Worm (Caenorhabditis elegans) whole organism, L1 larva: ENCODE data around the gene C43D7.7.

ENCODE experiments used
- C04F5.9 ChIP-seq: sonication (generic microtip); optimal IDR thresholded peaks from 2 replicates; lab custom pipeline; 2016; ENCODE audit warnings: missing genetic modification characterization, missing compliant biosample characterization
- C16A3.4 ChIP-seq: fragments of 150-350 bp; optimal IDR thresholded peaks from 2 replicates; lab custom pipeline; 2014; ENCODE audit warnings: missing biosample characterization, missing genetic modification characterization
- Y116A8C.19 ChIP-seq: sonication (generic microtip); optimal IDR thresholded peaks from 2 replicates; lab custom pipeline; 2016; ENCODE audit warnings: missing compliant biosample characterization, missing genetic modification characterization, borderline replicate concordance
- ceh-90 ChIP-seq: sonication (generic microtip); optimal IDR thresholded peaks from 2 replicates; lab custom pipeline; 2016; ENCODE audit warnings: missing genetic modification characterization, missing compliant biosample characterization
- ces-1 ChIP-seq: fragments of 150-350 bp; optimal IDR thresholded peaks from 2 replicates; lab custom pipeline; 2014; ENCODE audit warnings: missing biosample characterization, missing genetic modification reagents, missing genetic modification characterization
- egl-13 ChIP-seq: sonication (generic microtip); optimal IDR thresholded peaks from 2 replicates; lab custom pipeline; 2016; ENCODE audit warnings: missing genotype, missing genetic modification reagents, missing genetic modification characterization, missing compliant biosample characterization
- elt-2 ChIP-seq: sonication (generic microtip); optimal IDR thresholded peaks from 2 replicates; lab custom pipeline; 2016; ENCODE audit warnings: missing genetic modification characterization, mild to moderate bottlenecking, inconsistent platforms, missing compliant biosample characterization, missing genetic modification reagents
- elt-3 ChIP-seq, 6 experiments: fragments of 150-350 bp in 1 of 6; sonication (generic microtip); optimal IDR thresholded peaks; 2 replicates each; lab custom pipeline; 2017 to 2018; ENCODE audit warnings: missing biosample characterization in 6 of 6, missing genetic modification characterization in 6 of 6, inconsistent platforms in 1 of 6
- ets-5 ChIP-seq: fragments of 200-800 bp; sonication (Bioruptor generic); IDR thresholded peaks from 2 replicates; pipeline ENCODE4 v1.3.6; 2022; ENCODE audit warnings: missing genetic modification characterization, missing compliant biosample characterization
- grh-1 ChIP-seq: fragments of 200-800 bp; sonication (Bioruptor generic); IDR thresholded peaks from 2 replicates; pipeline ENCODE4 v1.3.6; 2022; ENCODE audit warnings: missing genetic modification reagents, missing genetic modification characterization, missing compliant biosample characterization
- hlh-17 ChIP-seq: fragments of 200-800 bp; sonication (Bioruptor generic); optimal IDR thresholded peaks from 2 replicates; lab custom pipeline; 2018; ENCODE audit warnings: missing genetic modification characterization, mild to moderate bottlenecking, missing compliant biosample characterization, moderate library complexity, borderline replicate concordance
- hlh-4 ChIP-seq: sonication (generic microtip); optimal IDR thresholded peaks from 2 replicates; lab custom pipeline; 2016; ENCODE audit warnings: mild to moderate bottlenecking, missing genetic modification characterization, missing compliant biosample characterization
- jun-1 ChIP-seq: fragments of 150-350 bp; optimal IDR thresholded peaks from 2 replicates; lab custom pipeline; 2014; ENCODE audit warnings: missing biosample characterization, missing genetic modification reagents, missing genetic modification characterization
- lin-35 ChIP-seq, 2 experiments: fragments of 150-350 bp; optimal IDR thresholded peaks; 2 replicates each; lab custom pipeline; 2014; ENCODE audit warnings: missing biosample characterization in 2 of 2, missing genetic modification characterization in 2 of 2, missing genetic modification reagents in 2 of 2
- lir-3 ChIP-seq: sonication (generic microtip); optimal IDR thresholded peaks from 2 replicates; lab custom pipeline; 2016; ENCODE audit warnings: mild to moderate bottlenecking, missing genetic modification characterization, moderate library complexity, missing compliant biosample characterization; ENCODE audit not compliant: poor library complexity
- mep-1 ChIP-seq: fragments of 150-350 bp; optimal IDR thresholded peaks from 2 replicates; lab custom pipeline; 2014; ENCODE audit warnings: missing biosample characterization, missing genetic modification characterization
- nhr-28 ChIP-seq: fragments of 150-350 bp; optimal IDR thresholded peaks from 2 replicates; lab custom pipeline; 2014; ENCODE audit warnings: missing biosample characterization, missing genetic modification characterization
- nhr-47 ChIP-seq: sonication (generic microtip); optimal IDR thresholded peaks from 2 replicates; lab custom pipeline; 2016; ENCODE audit warnings: mild to moderate bottlenecking, missing genetic modification characterization, moderate library complexity, missing compliant biosample characterization
- nhr-76 ChIP-seq: sonication (generic microtip); optimal IDR thresholded peaks from 2 replicates; lab custom pipeline; 2017; ENCODE audit warnings: missing biosample characterization, missing genetic modification characterization
- nhr-77 ChIP-seq: fragments of 150-350 bp; optimal IDR thresholded peaks from 2 replicates; lab custom pipeline; 2014; ENCODE audit warnings: missing biosample characterization, missing genetic modification characterization
- pag-3 ChIP-seq: sonication (generic microtip); optimal IDR thresholded peaks from 2 replicates; lab custom pipeline; 2017; ENCODE audit warnings: missing genetic modification characterization, mild to moderate bottlenecking, missing compliant biosample characterization, antibody characterized with exemption, borderline replicate concordance; ENCODE audit not compliant: insufficient read depth
- pax-3 ChIP-seq: fragments of 200-800 bp; sonication (Bioruptor generic); optimal IDR thresholded peaks from 2 replicates; lab custom pipeline; 2018; ENCODE audit warnings: mild to moderate bottlenecking, missing genetic modification characterization, moderate library complexity, missing compliant biosample characterization
- rnt-1 ChIP-seq: sonication (generic microtip); optimal IDR thresholded peaks from 2 replicates; lab custom pipeline; 2016; ENCODE audit warnings: mild to moderate bottlenecking, missing genetic modification characterization, moderate library complexity, missing compliant biosample characterization
- snu-23 ChIP-seq: sonication (generic microtip); optimal IDR thresholded peaks from 2 replicates; lab custom pipeline; 2016; ENCODE audit warnings: missing genetic modification characterization, missing compliant biosample characterization
- sox-4 ChIP-seq: sonication (generic microtip); optimal IDR thresholded peaks from 2 replicates; lab custom pipeline; 2016; ENCODE audit warnings: missing genetic modification characterization, missing compliant biosample characterization
- sptf-1 ChIP-seq: fragments of 150-350 bp; optimal IDR thresholded peaks from 2 replicates; lab custom pipeline; 2014; ENCODE audit warnings: missing biosample characterization, missing genetic modification characterization
- sup-37 ChIP-seq: fragments of 200-800 bp; sonication (Bioruptor generic); optimal IDR thresholded peaks from 2 replicates; lab custom pipeline; 2018; ENCODE audit warnings: mild to moderate bottlenecking, missing genetic modification characterization, missing compliant biosample characterization
- unc-30 ChIP-seq: sonication (generic microtip); optimal IDR thresholded peaks from 2 replicates; lab custom pipeline; 2017; ENCODE audit warnings: missing biosample characterization, missing genetic modification characterization
- unc-86 ChIP-seq: sonication (generic microtip); optimal IDR thresholded peaks from 2 replicates; lab custom pipeline; 2016; ENCODE audit warnings: missing genetic modification characterization, missing compliant biosample characterization
- unc-98 ChIP-seq: fragments of 200-800 bp; sonication (Bioruptor generic); IDR thresholded peaks from 2 replicates; pipeline ENCODE4 v1.3.6; 2022; ENCODE audit warnings: missing genetic modification characterization, missing compliant biosample characterization
- vab-15 ChIP-seq: sonication (generic microtip); optimal IDR thresholded peaks from 2 replicates; lab custom pipeline; 2017; ENCODE audit warnings: missing genotype, mild to moderate bottlenecking, missing genetic modification characterization, missing compliant biosample characterization
- xbp-1 ChIP-seq: sonication (generic microtip); optimal IDR thresholded peaks from 2 replicates; lab custom pipeline; 2016; ENCODE audit warnings: missing genetic modification characterization, missing compliant biosample characterization
- zag-1 ChIP-seq: fragments of 150-350 bp; optimal IDR thresholded peaks from 2 replicates; lab custom pipeline; 2014; ENCODE audit warnings: missing biosample characterization, missing genetic modification characterization
- ztf-11 ChIP-seq, 2 experiments: sonication (generic microtip); optimal IDR thresholded peaks; 2 replicates each; lab custom pipeline; 2016 to 2017; ENCODE audit warnings: missing genetic modification characterization in 2 of 2, missing biosample characterization in 1 of 2, missing compliant biosample characterization in 1 of 2
- ztf-4 ChIP-seq: fragments of 150-350 bp; optimal IDR thresholded peaks from 2 replicates; lab custom pipeline; 2014; ENCODE audit warnings: missing biosample characterization, missing genetic modification characterization

Gene C43D7.7

ce11 chrV:19282314-19282713 is 37.0 kb downstream of the C43D7.7 start, which contains the start of gene fbxb-117:
Gene fbxb-117 (plus strand): TSS chrV:19282614.
- TF ChIP-seq egl-13 (no peak), ets-5 (no peak), ztf-4 (tag; lab: Kevin White, UChicago) (no peak), sox-4 (tag; lab: Kevin White, UChicago) (no peak), pag-3 (tag; lab: Kevin White, UChicago) (no peak), zag-1 (tag; lab: Kevin White, UChicago) (no peak), lir-3 (no peak), mep-1 (tag; lab: Kevin White, UChicago) (no peak), elt-2 (tag; lab: Kevin White, UChicago) (no peak), jun-1 (tag; lab: Kevin White, UChicago) (no peak)

ce11 chrV:19279888-19280287 is 39.4 kb downstream of the C43D7.7 start, which contains the start of gene F21D9.8:
Gene F21D9.8 (minus strand): TSS chrV:19279988.
- no peak for TF ChIP-seq ces-1 (GFP tag; lab: Kevin White, UChicago)
- no peak for TF ChIP-seq lin-35 (GFP tag; optimal IDR thresholded peaks at IDR 0.05; lab: Kevin White, UChicago)
- TF ChIP-seq, all 84 proteins: peak for 0

- TF ChIP-seq sptf-1 (no peak), elt-3 (tag; optimal IDR thresholded peaks at IDR 0.05; lab: Kevin White, UChicago) (no peak), xbp-1 (tag; lab: Kevin White, UChicago) (no peak), rnt-1 (tag; lab: Kevin White, UChicago) (no peak), unc-98 (no peak), snu-23 (GFP tag; lab: Kevin White, UChicago) (no peak), hlh-17 (GFP tag; lab: Kevin White, UChicago) (no peak), unc-30 (no peak), sox-4 (tag; lab: Kevin White, UChicago) (no peak), C16A3.4 (tag; lab: Kevin White, UChicago) (no peak), nhr-47 (tag; lab: Kevin White, UChicago) (no peak), zag-1 (tag; lab: Kevin White, UChicago) (no peak), nhr-76 (no peak), pax-3 (tag; lab: Kevin White, UChicago) (no peak), lir-3 (no peak), Y116A8C.19 (tag; lab: Kevin White, UChicago) (no peak), C04F5.9 (tag; lab: Kevin White, UChicago) (no peak)
Measured at ce11 chrV:19278488-19278887, 40.8 kb downstream of the C43D7.7 start.

- TF ChIP-seq egl-13, result no peak
- no peak for TF ChIP-seq nhr-77 (tag; lab: Kevin White, UChicago)
- TF ChIP-seq unc-30, result no peak
- TF ChIP-seq vab-15 (tag; lab: Kevin White, UChicago), result no peak
- no peak for TF ChIP-seq lin-35 (GFP tag; optimal IDR thresholded peaks at IDR 0.05; lab: Kevin White, UChicago)
- no peak for TF ChIP-seq grh-1 (GFP tag; lab: Robert Waterston, UW)
- TF ChIP-seq sup-37, result no peak
- TF ChIP-seq unc-86 (tag; lab: Kevin White, UChicago), result no peak
- no peak for TF ChIP-seq ceh-90 (tag; lab: Kevin White, UChicago)
- TF ChIP-seq rnt-1 (tag; lab: Kevin White, UChicago), result no peak
- TF ChIP-seq ets-5, result no peak
- TF ChIP-seq nhr-28, result no peak
- no peak for TF ChIP-seq hlh-4 (tag; lab: Kevin White, UChicago)
- TF ChIP-seq ztf-11 (tag; optimal IDR thresholded peaks at IDR 0.05; lab: Kevin White, UChicago), result no peak
Measured at ce11 chrV:19276354-19276753, 43.0 kb downstream of the C43D7.7 start.
